Fruit fly (Drosophila melanogaster) whole organism, embryonic: ENCODE measurements around the gene Ugt35A1.

Experiments used
- CG34224 ChIP-seq: fragments of 200-800 bp; sonication (Bioruptor generic); IDR thresholded peaks from 3 replicates; pipeline ENCODE4 v1.3.6; 2022; ENCODE audit warnings: missing biosample characterization, missing genetic modification characterization; ENCODE audit not compliant: partially characterized antibody
- Hr78 ChIP-seq, 2 experiments: fragments of 200-800 bp in 1 of 2; fragments of >200 bp in 1 of 2; sonication (Bioruptor generic) in 1 of 2; optimal IDR thresholded peaks; 2 replicates each; lab custom pipeline; 2017 to 2019; ENCODE audit warnings: missing biosample characterization in 2 of 2, missing genetic modification characterization in 2 of 2, mild to moderate bottlenecking in 1 of 2, moderate library complexity in 1 of 2
- sens-2 ChIP-seq: fragments of 200-800 bp; sonication (Bioruptor generic); IDR thresholded peaks from 2 replicates; pipeline ENCODE4 v1.3.6; 2022; ENCODE audit warnings: missing biosample characterization, missing genetic modification characterization
- seq ChIP-seq: fragments of 200-800 bp; sonication (Bioruptor generic); IDR thresholded peaks from 2 replicates; pipeline ENCODE4 v1.3.6; 2022; ENCODE audit warnings: missing biosample characterization, missing genetic modification characterization
- trh ChIP-seq: fragments of 200-800 bp; sonication (Bioruptor generic); optimal IDR thresholded peaks from 2 replicates; lab custom pipeline; 2016; ENCODE audit warnings: missing biosample characterization, missing genetic modification characterization

DNA sequence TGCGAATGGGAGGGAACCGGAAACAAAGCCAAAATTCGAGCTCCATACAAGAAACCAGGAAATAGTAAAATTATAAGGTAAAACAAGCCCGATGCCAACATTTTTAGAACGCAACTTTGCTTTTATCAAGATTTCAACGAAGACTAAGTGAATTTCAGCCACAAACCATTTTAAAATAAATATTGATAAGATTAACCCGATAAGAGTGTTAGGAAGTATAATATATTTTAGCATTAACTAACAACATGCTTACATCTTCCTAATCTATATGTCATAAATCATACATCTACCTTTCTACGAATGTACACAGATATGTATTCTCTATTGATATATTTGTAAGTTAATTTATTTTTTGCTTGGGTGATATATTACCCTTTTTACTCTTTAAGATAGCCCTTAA lies 6.5 kb downstream of the Ugt35A1 start, which contains the start of gene Ugt35E1:
- TF ChIP-seq Hr78 (GFP tag; optimal IDR thresholded peaks at IDR 0.05; lab: Kevin White, UChicago), result no peak
- no peak for TF ChIP-seq seq
- TF ChIP-seq trh (GFP tag; lab: Kevin White, UChicago), result no peak
- no peak for TF ChIP-seq sens-2
- TF ChIP-seq CG34224 (GFP tag; lab: Robert Waterston, UW), result no peak
